Worm (Caenorhabditis elegans): ENCODE data around the gene F27D9.13.
"Not testable (repeated sequence)": the region's sequence is repeated elsewhere in the genome, so short reads cannot be mapped to it uniquely, and the experiment has no call there.

ce11 chrX:7664819-7665218 is 2.4 kb downstream of the F27D9.13 start, which contains the start of gene dhs-29:
- TF ChIP-seq vab-7 (GFP tag; IDR thresholded peaks at IDR 0.05); ceh-28 (tag; optimal IDR thresholded peaks at IDR 0.05); nhr-11 (tag; optimal IDR thresholded peaks at IDR 0.05); ama-1 (optimal IDR thresholded peaks at IDR 0.05): not testable (repeated sequence)

All from whole organism, L4 larva.